Worm (Caenorhabditis elegans): ENCODE data around the gene clec-146.

The clec-146 gene

ce11 chrII:13575018-13575948 is 18.3 kb downstream of the clec-146 start, which contains the start of the genes mrpl-37 and lin-38:
mrpl-37 (minus strand) TSS chrII:13575068.
lin-38 (plus strand) TSS chrII:13575925.
- peak; percentile 69 for TF ChIP-seq lin-11 (tag; optimal IDR thresholded peaks at IDR 0.05)
- peak; percentile 68 for TF ChIP-seq crh-2 (tag; optimal IDR thresholded peaks at IDR 0.05)
- no peak for TF ChIP-seq egl-27 (tag; optimal IDR thresholded peaks at IDR 0.05)
- no peak for TF ChIP-seq ceh-82 (tag; optimal IDR thresholded peaks at IDR 0.05)
- TF ChIP-seq sma-3 (GFP tag; optimal IDR thresholded peaks at IDR 0.05) = no peak
- TF ChIP-seq mab-5 (tag; optimal IDR thresholded peaks at IDR 0.05) = peak; percentile 7
- TF ChIP-seq nhr-25 (tag; optimal IDR thresholded peaks at IDR 0.05) = no peak
- no peak for TF ChIP-seq nhr-23 (tag; optimal IDR thresholded peaks at IDR 0.05)
- peak; percentile 66 for TF ChIP-seq snpc-4 (tag; optimal IDR thresholded peaks at IDR 0.05)
- no peak for TF ChIP-seq nhr-10 (tag; optimal IDR thresholded peaks at IDR 0.05)
- TF ChIP-seq nhr-237 (tag; optimal IDR thresholded peaks at IDR 0.05) = no peak
- no peak for TF ChIP-seq R02D3.7 (tag; optimal IDR thresholded peaks at IDR 0.05)
- no peak for TF ChIP-seq skn-1 (tag; optimal IDR thresholded peaks at IDR 0.05)
- TF ChIP-seq lin-13 (GFP tag; optimal IDR thresholded peaks at IDR 0.05) = peak; percentile 94
- TF ChIP-seq ZK546.5 (tag; optimal IDR thresholded peaks at IDR 0.05) = no peak
- TF ChIP-seq elt-1 (tag; optimal IDR thresholded peaks at IDR 0.05) = no peak
- no peak for TF ChIP-seq zag-1 (tag; optimal IDR thresholded peaks at IDR 0.05)
- peak; percentile 65 for TF ChIP-seq C34F6.9 (tag; optimal IDR thresholded peaks at IDR 0.05)
- TF ChIP-seq nhr-77 (tag; optimal IDR thresholded peaks at IDR 0.05) = no peak
- peak; percentile 62 for TF ChIP-seq gmeb-1 (tag; optimal IDR thresholded peaks at IDR 0.05)
- no peak for TF ChIP-seq mbf-1 (tag; optimal IDR thresholded peaks at IDR 0.05)
- TF ChIP-seq F13H6.1 (tag; optimal IDR thresholded peaks at IDR 0.05) = peak; percentile 52
- no peak for TF ChIP-seq unc-62 (GFP tag; optimal IDR thresholded peaks at IDR 0.05)
- TF ChIP-seq nhr-6 (tag; optimal IDR thresholded peaks at IDR 0.05) = no peak
- no peak for TF ChIP-seq peb-1 (tag; optimal IDR thresholded peaks at IDR 0.05)
- no peak for TF ChIP-seq ama-1 (optimal IDR thresholded peaks at IDR 0.05)
- no peak for TF ChIP-seq ztf-1 (GFP tag; conservative IDR thresholded peaks at IDR 0.05)
- TF ChIP-seq sem-4 (tag; optimal IDR thresholded peaks at IDR 0.05) = peak; percentile 22
- TF ChIP-seq ztf-11 (tag; optimal IDR thresholded peaks at IDR 0.05) = no peak
- no peak for TF ChIP-seq dmd-4 (tag; optimal IDR thresholded peaks at IDR 0.05)
- peak; percentile 96 for TF ChIP-seq unc-55 (GFP tag; optimal IDR thresholded peaks at IDR 0.05)
- TF ChIP-seq nhr-11 (tag; optimal IDR thresholded peaks at IDR 0.05) = no peak
- TF ChIP-seq blmp-1 (tag; optimal IDR thresholded peaks at IDR 0.05; ENCODE audit: insufficient read depth) = no peak
- TF ChIP-seq elt-3 (tag; optimal IDR thresholded peaks at IDR 0.05) = no peak
- TF ChIP-seq alr-1 (tag; optimal IDR thresholded peaks at IDR 0.05) = no peak
- TF ChIP-seq lsy-2 (tag; optimal IDR thresholded peaks at IDR 0.05) = peak; percentile 30 to 79
- TF ChIP-seq nhr-12 (tag; optimal IDR thresholded peaks at IDR 0.05) = no peak
- no peak for TF ChIP-seq Y55F3AM.14 (GFP tag; optimal IDR thresholded peaks at IDR 0.05)
- no peak for TF ChIP-seq mdl-1 (tag; optimal IDR thresholded peaks at IDR 0.05)
- peak; percentile 31 for TF ChIP-seq ceh-16 (tag; optimal IDR thresholded peaks at IDR 0.05)
- TF ChIP-seq ztf-4 (tag; optimal IDR thresholded peaks at IDR 0.05) = no peak
- TF ChIP-seq unc-39 (tag; optimal IDR thresholded peaks at IDR 0.05) = no peak
- TF ChIP-seq nhr-129 (tag; optimal IDR thresholded peaks at IDR 0.05) = peak; percentile 79
- no peak for TF ChIP-seq lin-39 (tag; optimal IDR thresholded peaks at IDR 0.05)
- TF ChIP-seq aly-2 (tag; optimal IDR thresholded peaks at IDR 0.05) = no peak
- TF ChIP-seq fos-1 (tag; optimal IDR thresholded peaks at IDR 0.05) = peak; percentile 22
- no peak for TF ChIP-seq nhr-21 (tag; optimal IDR thresholded peaks at IDR 0.05)
- no peak for TF ChIP-seq sma-9 (GFP tag; optimal IDR thresholded peaks at IDR 0.05)
- TF ChIP-seq sma-9 (tag; optimal IDR thresholded peaks at IDR 0.05) = no peak
